Fruit fly (Drosophila melanogaster) whole organism, adult: Measurements from ENCODE around the gene yata.

ENCODE experiments used
- CG11617 ChIP-seq: fragments of 200-800 bp; sonication (Bioruptor generic); optimal IDR thresholded peaks from 2 replicates; lab custom pipeline; 2017; ENCODE audit warnings: mild to moderate bottlenecking, missing biosample characterization, missing genetic modification reagents, missing genetic modification characterization
- CG12768 ChIP-seq: fragments of 200-800 bp; sonication (Bioruptor generic); optimal IDR thresholded peaks from 2 replicates; lab custom pipeline; 2017; ENCODE audit warnings: missing biosample characterization, missing genetic modification characterization, mild to moderate bottlenecking, moderate library complexity, missing genetic modification reagents
- CG14711 ChIP-seq: fragments of 200-800 bp; sonication (Bioruptor generic); optimal IDR thresholded peaks from 2 replicates; lab custom pipeline; 2018; ENCODE audit warnings: missing biosample characterization, mild to moderate bottlenecking, missing genetic modification characterization, moderate library complexity
- CG1620 ChIP-seq: fragments of 200-800 bp; sonication (Bioruptor generic); optimal IDR thresholded peaks from 2 replicates; lab custom pipeline; 2016; ENCODE audit warnings: missing biosample characterization, missing genetic modification characterization
- CG33017 ChIP-seq: fragments of 200-800 bp; sonication (Bioruptor generic); optimal IDR thresholded peaks from 2 replicates; lab custom pipeline; 2018; ENCODE audit warnings: missing biosample characterization, mild to moderate bottlenecking, missing genetic modification characterization, moderate library complexity
- CG5204 ChIP-seq: fragments of 200-800 bp; sonication (Bioruptor generic); optimal IDR thresholded peaks from 2 replicates; lab custom pipeline; 2016; ENCODE audit warnings: missing biosample characterization, missing genetic modification characterization
- CG7045 ChIP-seq: fragments of 200-800 bp; sonication (Bioruptor generic); optimal IDR thresholded peaks from 2 replicates; lab custom pipeline; 2017; ENCODE audit warnings: missing biosample characterization, mild to moderate bottlenecking, missing genetic modification characterization
- CG7101 ChIP-seq: fragments of 200-800 bp; sonication (Bioruptor generic); optimal IDR thresholded peaks from 2 replicates; lab custom pipeline; 2018; ENCODE audit warnings: missing biosample characterization, mild to moderate bottlenecking, missing genetic modification characterization, moderate library complexity
- Clk ChIP-seq: fragments of 200-800 bp; sonication (Bioruptor generic); optimal IDR thresholded peaks from 2 replicates; lab custom pipeline; 2017; ENCODE audit warnings: missing biosample characterization, missing genetic modification characterization
- Crg-1 ChIP-seq: fragments of 200-800 bp; sonication (Bioruptor generic); optimal IDR thresholded peaks from 2 replicates; lab custom pipeline; 2016; ENCODE audit warnings: missing biosample characterization, missing genetic modification characterization
- Hr96 ChIP-seq: fragments of 200-800 bp; sonication (Bioruptor generic); optimal IDR thresholded peaks from 2 replicates; lab custom pipeline; 2016; ENCODE audit warnings: missing biosample characterization, missing genetic modification characterization
- Mnt ChIP-seq: fragments of 200-800 bp; sonication (Bioruptor generic); optimal IDR thresholded peaks from 2 replicates; lab custom pipeline; 2016; ENCODE audit warnings: missing biosample characterization, mild to moderate bottlenecking, missing genetic modification characterization
- bab1 ChIP-seq: fragments of 200-800 bp; sonication (Bioruptor generic); optimal IDR thresholded peaks from 3 replicates; lab custom pipeline; 2019; ENCODE audit warnings: missing biosample characterization, mild to moderate bottlenecking, missing genetic modification characterization, moderate library complexity
- cic ChIP-seq: fragments of 200-800 bp; sonication (Bioruptor generic); optimal IDR thresholded peaks from 2 replicates; lab custom pipeline; 2017; ENCODE audit warnings: missing biosample characterization, mild to moderate bottlenecking, missing genetic modification characterization, moderate library complexity
- cnc ChIP-seq, 2 experiments: fragments of >200 bp; optimal IDR thresholded peaks; 2 replicates each; lab custom pipeline; 2017
- kay ChIP-seq: fragments of 200-800 bp; sonication (Bioruptor generic); peaks from one replicate; lab custom pipeline; 2016; ENCODE audit warnings: missing biosample characterization, missing genetic modification characterization, borderline replicate concordance
- ovo ChIP-seq: fragments of 200-800 bp; sonication (Bioruptor generic); optimal IDR thresholded peaks from 2 replicates; lab custom pipeline; 2016; ENCODE audit warnings: missing biosample characterization, missing genetic modification characterization
- pad ChIP-seq: fragments of 200-800 bp; sonication (Bioruptor generic); optimal IDR thresholded peaks from 3 replicates; lab custom pipeline; 2017; ENCODE audit warnings: missing biosample characterization, missing genetic modification characterization, mild to moderate bottlenecking, moderate library complexity, missing genetic modification reagents
- tj ChIP-seq: fragments of 200-800 bp; sonication (Bioruptor generic); optimal IDR thresholded peaks from 3 replicates; lab custom pipeline; 2017; ENCODE audit warnings: missing biosample characterization, mild to moderate bottlenecking, missing genetic modification characterization, moderate library complexity
- toe ChIP-seq: fragments of 200-800 bp; sonication (Bioruptor generic); optimal IDR thresholded peaks from 2 replicates; lab custom pipeline; 2016; ENCODE audit warnings: missing biosample characterization, missing genetic modification characterization

Gene yata

dm6 chr3R:29786016-29786996 lies 37.3 kb downstream of the yata start:
- no peak for TF ChIP-seq Hr96 (GFP tag; lab: Kevin White, UChicago)
- TF ChIP-seq CG7101 (tag; lab: Kevin White, UChicago), result no peak
- TF ChIP-seq CG33017, result no peak
- TF ChIP-seq CG11617 (GFP tag; lab: Kevin White, UChicago), result no peak
- TF ChIP-seq tj (GFP tag; lab: Kevin White, UChicago), result peak; percentile 84
- TF ChIP-seq CG5204 (GFP tag; lab: Kevin White, UChicago), result no peak
- no peak for TF ChIP-seq Mnt
- TF ChIP-seq Crg-1, result no peak
- TF ChIP-seq CG14711 (tag; lab: Kevin White, UChicago), result peak; percentile 37
- no peak for TF ChIP-seq ovo (GFP tag; lab: Kevin White, UChicago)
- TF ChIP-seq kay, result peak; percentile 87
- no peak for TF ChIP-seq CG12768 (GFP tag; lab: Kevin White, UChicago)
- no peak for TF ChIP-seq Clk (GFP tag; lab: Kevin White, UChicago)
- TF ChIP-seq bab1, result no peak
- no peak for TF ChIP-seq pad (GFP tag; lab: Kevin White, UChicago)
- no peak for TF ChIP-seq toe

DNA sequence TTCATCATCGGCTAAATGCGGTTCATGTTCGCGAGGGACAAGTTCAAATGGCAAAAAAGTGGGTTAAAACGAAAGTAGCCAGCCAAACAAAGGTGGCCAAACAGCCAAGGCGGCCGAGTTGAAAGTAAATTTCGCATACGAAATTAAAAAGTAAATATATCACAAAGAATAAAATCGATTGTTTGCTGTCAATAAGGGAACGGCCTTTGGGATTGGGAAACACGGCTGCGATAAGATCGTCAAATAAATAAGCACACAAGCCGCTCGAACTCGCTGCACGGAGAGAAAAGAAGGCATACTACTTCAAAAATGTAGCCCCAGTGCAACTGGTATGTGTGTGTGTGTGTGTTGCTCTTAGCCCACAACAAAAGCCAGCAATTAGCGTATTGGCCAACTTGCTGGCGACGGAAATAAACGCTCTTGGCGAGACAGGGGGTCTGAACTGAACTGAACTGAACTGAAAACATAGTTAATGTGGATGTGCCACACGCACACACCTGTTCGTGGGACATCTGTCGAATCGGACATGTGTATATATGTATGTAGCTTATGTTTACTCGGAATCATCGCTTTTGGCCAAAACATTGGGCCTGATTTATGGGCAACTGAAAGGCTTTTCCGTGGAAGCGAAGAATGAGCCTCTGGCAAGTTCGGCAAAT lies 39.0 kb downstream of the yata start:
- TF ChIP-seq ovo (GFP tag; lab: Kevin White, UChicago) (no peak), CG7101 (tag; lab: Kevin White, UChicago) (no peak), CG5204 (GFP tag; lab: Kevin White, UChicago) (no peak), pad (GFP tag; lab: Kevin White, UChicago) (no peak), CG33017 (no peak), CG7045 (GFP tag; lab: Kevin White, UChicago) (no peak), CG12768 (GFP tag; lab: Kevin White, UChicago) (no peak), kay (no peak), Crg-1 (no peak), tj (GFP tag; lab: Kevin White, UChicago) (no peak), Mnt (no peak), bab1 (no peak), cic (GFP tag; lab: Kevin White, UChicago) (no peak), CG11617 (GFP tag; lab: Kevin White, UChicago) (no peak), Hr96 (GFP tag; lab: Kevin White, UChicago) (no peak), cnc (optimal IDR thresholded peaks at IDR 0.05; lab: Kevin White, UChicago) (no peak), CG1620 (GFP tag; lab: Kevin White, UChicago) (no peak), CG14711 (tag; lab: Kevin White, UChicago) (no peak), toe (no peak)

DNA sequence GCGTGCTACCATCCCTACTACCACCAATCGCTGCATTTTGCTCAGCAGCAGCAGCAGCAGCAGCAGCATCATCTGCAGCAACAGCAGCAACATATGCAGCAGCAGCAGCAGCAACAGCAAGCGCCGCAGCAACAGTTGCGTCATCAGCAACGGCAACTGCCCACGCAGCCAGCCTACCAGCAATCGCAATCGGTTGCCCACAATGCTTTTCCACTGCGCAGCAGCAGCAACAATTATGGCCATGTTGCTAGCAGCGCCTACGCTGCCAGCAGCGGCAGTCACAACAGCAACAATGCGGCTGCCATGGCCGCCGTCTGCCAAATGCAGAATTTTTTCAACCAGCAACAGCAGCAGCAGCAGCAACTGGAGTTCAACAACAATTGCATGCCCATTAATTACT lies 41.2 kb downstream of the yata start:
- TF ChIP-seq tj (GFP tag; lab: Kevin White, UChicago) (no peak), cnc (optimal IDR thresholded peaks at IDR 0.05; lab: Kevin White, UChicago) (no peak), Clk (GFP tag; lab: Kevin White, UChicago) (no peak), toe (no peak), CG7045 (GFP tag; lab: Kevin White, UChicago) (no peak), bab1 (no peak), Hr96 (GFP tag; lab: Kevin White, UChicago) (no peak), ovo (GFP tag; lab: Kevin White, UChicago) (no peak), CG7101 (tag; lab: Kevin White, UChicago) (no peak), CG33017 (no peak), CG5204 (GFP tag; lab: Kevin White, UChicago) (no peak), pad (GFP tag; lab: Kevin White, UChicago) (no peak), Crg-1 (no peak), CG12768 (GFP tag; lab: Kevin White, UChicago) (no peak), CG1620 (GFP tag; lab: Kevin White, UChicago) (no peak), kay (no peak), Mnt (no peak), CG11617 (GFP tag; lab: Kevin White, UChicago) (no peak), CG14711 (tag; lab: Kevin White, UChicago) (no peak)

dm6 chr3R:29794161-29794882 lies 45.3 kb downstream of the yata start, which contains the start of gene sro:
Gene sro (plus strand): TSS chr3R:29794597.
- peak; percentile 83 for TF ChIP-seq tj (GFP tag; lab: Kevin White, UChicago)
- no peak for TF ChIP-seq CG1620 (GFP tag; lab: Kevin White, UChicago)
- no peak for TF ChIP-seq cic (GFP tag; lab: Kevin White, UChicago)
- TF ChIP-seq CG7045 (GFP tag; lab: Kevin White, UChicago), result no peak
- TF ChIP-seq cnc (optimal IDR thresholded peaks at IDR 0.05; lab: Kevin White, UChicago), result no peak
- TF ChIP-seq bab1, result peak; percentile 46
- TF ChIP-seq CG7101 (tag; lab: Kevin White, UChicago), result peak; percentile 53
- TF ChIP-seq Crg-1, result peak; percentile 3

DNA sequence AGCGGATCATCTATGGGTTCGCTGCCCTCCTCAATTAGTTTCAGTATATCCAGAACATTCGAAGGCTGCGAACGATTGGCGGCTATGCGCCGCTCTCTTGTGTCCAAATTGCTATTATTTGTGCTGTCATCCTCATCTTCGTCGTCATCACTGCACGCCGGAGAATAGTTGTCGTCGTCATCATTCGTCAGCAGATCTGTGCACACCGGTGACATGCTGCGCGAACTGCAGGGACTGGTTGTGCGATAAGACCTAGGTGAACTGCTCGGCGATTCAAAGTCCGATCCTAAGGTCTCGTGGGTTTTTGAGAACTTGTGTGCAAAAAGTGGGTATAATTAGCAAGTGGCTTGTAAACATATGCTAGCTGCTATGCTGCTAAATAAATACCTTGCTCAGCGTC lies 48.2 kb downstream of the yata start:
- no peak for TF ChIP-seq CG33017
- no peak for TF ChIP-seq Hr96 (GFP tag; lab: Kevin White, UChicago)
- TF ChIP-seq CG7045 (GFP tag; lab: Kevin White, UChicago), result no peak
- no peak for TF ChIP-seq ovo (GFP tag; lab: Kevin White, UChicago)
- TF ChIP-seq pad (GFP tag; lab: Kevin White, UChicago), result no peak
- no peak for TF ChIP-seq Clk (GFP tag; lab: Kevin White, UChicago)
- no peak for TF ChIP-seq toe
- TF ChIP-seq CG11617 (GFP tag; lab: Kevin White, UChicago), result no peak
- TF ChIP-seq kay, result no peak
- TF ChIP-seq cnc (optimal IDR thresholded peaks at IDR 0.05; lab: Kevin White, UChicago), result peak; percentile 64 to 95
- TF ChIP-seq CG14711 (tag; lab: Kevin White, UChicago), result no peak
- TF ChIP-seq cic (GFP tag; lab: Kevin White, UChicago), result no peak
- TF ChIP-seq Mnt, result no peak
- peak; percentile 76 for TF ChIP-seq tj (GFP tag; lab: Kevin White, UChicago)
- TF ChIP-seq CG12768 (GFP tag; lab: Kevin White, UChicago), result peak; percentile 23
- TF ChIP-seq CG5204 (GFP tag; lab: Kevin White, UChicago), result no peak
- no peak for TF ChIP-seq CG7101 (tag; lab: Kevin White, UChicago)
- no peak for TF ChIP-seq CG1620 (GFP tag; lab: Kevin White, UChicago)
- no peak for TF ChIP-seq bab1
- no peak for TF ChIP-seq Crg-1
